Fruit fly (Drosophila melanogaster) whole organism, adult: ENCODE data around the gene CG6836.

Experiments used
- CG11617 ChIP-seq: fragments of 200-800 bp; sonication (Bioruptor generic); optimal IDR thresholded peaks from 2 replicates; lab custom pipeline; 2017; ENCODE audit warnings: mild to moderate bottlenecking, missing biosample characterization, missing genetic modification reagents, missing genetic modification characterization
- CG12768 ChIP-seq: fragments of 200-800 bp; sonication (Bioruptor generic); optimal IDR thresholded peaks from 2 replicates; lab custom pipeline; 2017; ENCODE audit warnings: missing biosample characterization, missing genetic modification characterization, mild to moderate bottlenecking, moderate library complexity, missing genetic modification reagents
- CG14711 ChIP-seq: fragments of 200-800 bp; sonication (Bioruptor generic); optimal IDR thresholded peaks from 2 replicates; lab custom pipeline; 2018; ENCODE audit warnings: missing biosample characterization, mild to moderate bottlenecking, missing genetic modification characterization, moderate library complexity
- CG7045 ChIP-seq: fragments of 200-800 bp; sonication (Bioruptor generic); optimal IDR thresholded peaks from 2 replicates; lab custom pipeline; 2017; ENCODE audit warnings: missing biosample characterization, mild to moderate bottlenecking, missing genetic modification characterization
- CG7101 ChIP-seq: fragments of 200-800 bp; sonication (Bioruptor generic); optimal IDR thresholded peaks from 2 replicates; lab custom pipeline; 2018; ENCODE audit warnings: missing biosample characterization, mild to moderate bottlenecking, missing genetic modification characterization, moderate library complexity
- Clk ChIP-seq: fragments of 200-800 bp; sonication (Bioruptor generic); optimal IDR thresholded peaks from 2 replicates; lab custom pipeline; 2017; ENCODE audit warnings: missing biosample characterization, missing genetic modification characterization
- Hr96 ChIP-seq: fragments of 200-800 bp; sonication (Bioruptor generic); optimal IDR thresholded peaks from 2 replicates; lab custom pipeline; 2016; ENCODE audit warnings: missing biosample characterization, missing genetic modification characterization
- Mnt ChIP-seq: fragments of 200-800 bp; sonication (Bioruptor generic); optimal IDR thresholded peaks from 2 replicates; lab custom pipeline; 2016; ENCODE audit warnings: missing biosample characterization, mild to moderate bottlenecking, missing genetic modification characterization
- bab1 ChIP-seq: fragments of 200-800 bp; sonication (Bioruptor generic); optimal IDR thresholded peaks from 3 replicates; lab custom pipeline; 2019; ENCODE audit warnings: missing biosample characterization, mild to moderate bottlenecking, missing genetic modification characterization, moderate library complexity
- cnc ChIP-seq, 2 experiments: fragments of >200 bp; optimal IDR thresholded peaks; 2 replicates each; lab custom pipeline; 2017
- kay ChIP-seq: fragments of 200-800 bp; sonication (Bioruptor generic); peaks from one replicate; lab custom pipeline; 2016; ENCODE audit warnings: missing biosample characterization, missing genetic modification characterization, borderline replicate concordance
- toe ChIP-seq: fragments of 200-800 bp; sonication (Bioruptor generic); optimal IDR thresholded peaks from 2 replicates; lab custom pipeline; 2016; ENCODE audit warnings: missing biosample characterization, missing genetic modification characterization

DNA sequence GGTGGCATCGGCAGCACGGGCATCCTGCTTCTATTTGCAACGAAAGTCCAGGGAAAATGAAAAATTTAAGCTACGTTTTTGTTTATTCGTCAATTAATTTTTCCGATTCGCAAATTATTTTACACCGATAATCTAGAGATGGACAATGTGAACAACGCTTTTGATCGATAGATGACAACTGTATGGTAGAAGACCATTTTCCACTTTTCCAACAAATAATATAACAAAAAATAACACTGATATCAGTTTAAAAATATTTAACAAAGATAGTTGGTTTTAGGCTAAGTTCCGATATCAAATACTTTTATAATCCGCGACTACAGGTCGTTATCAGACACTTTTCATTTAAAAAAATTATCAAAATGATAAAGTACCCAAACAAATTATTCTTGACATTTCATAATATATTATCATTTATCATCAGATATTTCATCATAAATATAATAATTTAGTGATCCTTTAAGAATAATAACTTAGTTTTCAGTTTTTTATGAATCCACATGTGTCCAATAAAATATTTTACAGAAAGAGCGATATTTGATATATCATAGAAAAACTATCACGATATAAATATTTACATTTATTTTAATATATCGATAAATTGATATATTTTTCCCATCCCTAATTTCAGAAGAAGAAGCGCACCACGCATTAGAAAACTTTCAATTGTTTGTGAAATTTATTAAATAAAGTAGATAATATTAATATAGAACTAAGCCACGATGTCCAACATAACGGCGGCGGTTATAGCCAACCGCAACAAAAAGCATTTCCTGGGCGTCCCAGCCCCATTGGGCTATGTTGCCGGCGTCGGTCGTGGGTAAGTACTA is 45.4 kb upstream of the CG6836 start, which contains the start of the genes CSN1b and Prp6:
- TF ChIP-seq CG7101 (tag; lab: Kevin White, UChicago): no peak
- no peak for TF ChIP-seq Clk (GFP tag; lab: Kevin White, UChicago)
- TF ChIP-seq CG11617 (GFP tag; lab: Kevin White, UChicago): no peak
- no peak for TF ChIP-seq kay
- no peak for TF ChIP-seq CG7045 (GFP tag; lab: Kevin White, UChicago)
- TF ChIP-seq toe (GFP tag; lab: Kevin White, UChicago): no peak
- no peak for TF ChIP-seq Mnt (GFP tag; lab: Kevin White, UChicago)
- TF ChIP-seq CG12768 (GFP tag; lab: Kevin White, UChicago): no peak
- no peak for TF ChIP-seq bab1 (GFP tag; lab: Kevin White, UChicago)
- no peak for TF ChIP-seq Hr96 (GFP tag; lab: Kevin White, UChicago)
- TF ChIP-seq cnc (optimal IDR thresholded peaks at IDR 0.05; lab: Kevin White, UChicago): no peak
- TF ChIP-seq CG14711 (tag; lab: Kevin White, UChicago): no peak
